Fruit fly (Drosophila melanogaster): ENCODE data around the gene CG8028.

Gene CG8028

DNA sequence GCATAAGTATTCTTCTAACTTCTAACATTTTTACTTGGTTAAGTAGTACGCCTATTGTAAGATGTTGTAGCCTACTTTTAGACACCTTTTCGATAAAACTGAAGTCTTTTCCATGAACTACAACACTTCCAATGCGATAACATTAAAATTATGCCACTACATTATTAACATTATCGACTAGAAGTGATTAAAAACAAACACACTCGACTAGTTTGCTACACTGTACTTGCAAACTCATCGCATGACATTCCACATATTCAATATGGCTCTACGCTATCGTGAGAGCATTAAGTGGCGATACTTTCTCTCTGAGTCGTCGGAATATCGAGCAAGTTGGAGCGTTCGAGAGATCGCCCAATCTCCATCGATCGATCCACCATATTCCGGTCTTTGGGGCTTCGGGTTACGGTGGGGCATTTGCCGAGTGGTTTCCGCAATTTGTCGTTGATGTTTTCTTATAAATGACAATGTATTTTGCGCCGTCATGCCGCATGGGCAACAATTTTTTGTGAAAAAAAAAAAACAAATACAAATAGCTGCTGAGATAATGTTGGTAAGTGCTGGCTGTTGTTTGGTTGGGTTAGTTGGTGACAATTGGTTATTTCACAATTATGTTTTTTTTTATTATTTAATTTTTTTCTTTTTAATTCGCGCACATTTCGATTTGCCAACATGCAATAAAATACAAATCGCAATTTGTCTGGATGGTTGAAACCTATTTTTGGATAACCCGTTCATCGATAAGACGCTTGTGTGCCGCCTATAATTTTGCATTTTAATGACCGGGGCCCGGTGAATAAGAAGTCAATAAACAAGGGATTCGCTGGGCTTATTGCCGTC lies 35.5 kb upstream of the CG8028 start (continued):
- TF ChIP-seq zf30C (GFP tag; optimal IDR thresholded peaks at IDR 0.05): no peak
- TF ChIP-seq org-1 (GFP tag; optimal IDR thresholded peaks at IDR 0.05): no peak
- no peak for TF ChIP-seq CG4730 (GFP tag; IDR thresholded peaks at IDR 0.05)
- no peak for TF ChIP-seq MTF-1 (GFP tag; optimal IDR thresholded peaks at IDR 0.05; ENCODE audit: borderline replicate concordance)
- TF ChIP-seq bab2 (GFP tag; optimal IDR thresholded peaks at IDR 0.05): no peak
- peak; percentile 87 for TF ChIP-seq CG8290 (GFP tag; optimal IDR thresholded peaks at IDR 0.05)
- peak; percentile 69 to 85 for TF ChIP-seq CG8290 (tag; optimal IDR thresholded peaks at IDR 0.05)
- no peak for TF ChIP-seq gfzf (GFP tag; optimal IDR thresholded peaks at IDR 0.05)
- TF ChIP-seq Deaf1 (tag; optimal IDR thresholded peaks at IDR 0.05): peak; percentile 62
- no peak for TF ChIP-seq vnd (GFP tag; IDR thresholded peaks at IDR 0.05; ENCODE audit: partially characterized antibody)
- TF ChIP-seq phol (tag; optimal IDR thresholded peaks at IDR 0.05): no peak
- TF ChIP-seq Scr (GFP tag; IDR thresholded peaks at IDR 0.05; ENCODE audit: partially characterized antibody): 0 out of 2 replicates have a peak, but pooled peaks have one; percentile 15
- TF ChIP-seq CG10979 (tag; optimal IDR thresholded peaks at IDR 0.05): no peak
- TF ChIP-seq NK7.1 (GFP tag; optimal IDR thresholded peaks at IDR 0.05): no peak
- TF ChIP-seq CG16863 (GFP tag; optimal IDR thresholded peaks at IDR 0.05): no peak
- TF ChIP-seq CG13287 (GFP tag; IDR thresholded peaks at IDR 0.05; ENCODE audit: partially characterized antibody): 0 out of 2 replicates have a peak, but pooled peaks have one; percentile 9
- no peak for TF ChIP-seq danr (GFP tag; IDR thresholded peaks at IDR 0.05)
- no peak for TF ChIP-seq D19A (tag; optimal IDR thresholded peaks at IDR 0.05)
- TF ChIP-seq sqz (GFP tag; optimal IDR thresholded peaks at IDR 0.05): peak; percentile 6
- no peak for TF ChIP-seq Dp (GFP tag; optimal IDR thresholded peaks at IDR 0.05)
- TF ChIP-seq CG9215 (GFP tag; IDR thresholded peaks at IDR 0.05): no peak
- no peak for TF ChIP-seq Vsx1 (GFP tag; optimal IDR thresholded peaks at IDR 0.05)
- TF ChIP-seq CG16779 (GFP tag; IDR thresholded peaks at IDR 0.05): no peak
- TF ChIP-seq CG31224 (GFP tag; IDR thresholded peaks at IDR 0.05): no peak
- peak; percentile 27 for TF ChIP-seq CG12769 (tag; optimal IDR thresholded peaks at IDR 0.05)
- no peak for TF ChIP-seq Bdp1 (GFP tag; optimal IDR thresholded peaks at IDR 0.05)
- TF ChIP-seq Gug (GFP tag; IDR thresholded peaks at IDR 0.05): no peak
- TF ChIP-seq mld (GFP tag; IDR thresholded peaks at IDR 0.05; ENCODE audit: partially characterized antibody): no peak
- no peak for TF ChIP-seq Ets65A (GFP tag)
- no peak for TF ChIP-seq YL-1 (GFP tag; optimal IDR thresholded peaks at IDR 0.05)
- TF ChIP-seq zen2 (GFP tag; IDR thresholded peaks at IDR 0.05; ENCODE audit: partially characterized antibody): peak; percentile 9; the same call in 1 of the 3 replicates
- TF ChIP-seq CG10959 (GFP tag; IDR thresholded peaks at IDR 0.05): no peak
- TF ChIP-seq CG15073 (GFP tag; optimal IDR thresholded peaks at IDR 0.05): no peak
- no peak for TF ChIP-seq nau (GFP tag; optimal IDR thresholded peaks at IDR 0.05)
- no peak for TF ChIP-seq lmd (GFP tag; IDR thresholded peaks at IDR 0.05)
- TF ChIP-seq mirr (GFP tag; optimal IDR thresholded peaks at IDR 0.05): peak; percentile 35
- TF ChIP-seq z (GFP tag; IDR thresholded peaks at IDR 0.05): no peak
- no peak for TF ChIP-seq CG8478 (optimal IDR thresholded peaks at IDR 0.05)
- TF ChIP-seq CG11398 (GFP tag; optimal IDR thresholded peaks at IDR 0.05): no peak
- no peak for TF ChIP-seq Hey (tag; optimal IDR thresholded peaks at IDR 0.05)
- TF ChIP-seq Aef1 (GFP tag; IDR thresholded peaks at IDR 0.05): no peak
- no peak for TF ChIP-seq Sox100B (GFP tag; optimal IDR thresholded peaks at IDR 0.05)
- TF ChIP-seq CG34422 (GFP tag; IDR thresholded peaks at IDR 0.05): no peak
- TF ChIP-seq CG10147 (GFP tag; optimal IDR thresholded peaks at IDR 0.05): no peak
- 0 out of 4 replicates have a peak, but pooled peaks have one; percentile 47 for TF ChIP-seq chinmo (GFP tag; IDR thresholded peaks at IDR 0.05; ENCODE audit: partially characterized antibody)
- TF ChIP-seq hb (GFP tag; IDR thresholded peaks at IDR 0.05; ENCODE audit: partially characterized antibody): no peak
- no peak for TF ChIP-seq Neu2 (GFP tag; optimal IDR thresholded peaks at IDR 0.05; ENCODE audit: borderline replicate concordance)
- TF ChIP-seq CG4424 (GFP tag; optimal IDR thresholded peaks at IDR 0.05): no peak
- no peak for TF ChIP-seq btn (GFP tag; optimal IDR thresholded peaks at IDR 0.05)
